Fruit fly (Drosophila melanogaster) S2 (cell line): ENCODE results near the gene CG5961.
"Not testable (repeated sequence)": the region's sequence is repeated elsewhere in the genome, so short reads cannot be mapped to it uniquely, and the experiment has no call there.

Experiments
- CG8478 ChIP-seq: fragments of >200 bp; optimal IDR thresholded peaks from 2 replicates; lab custom pipeline; 2018
- CTCF ChIP-seq, 2 experiments: fragments of >200 bp; optimal IDR thresholded peaks; 2 replicates each; lab custom pipeline; 2018

DNA sequence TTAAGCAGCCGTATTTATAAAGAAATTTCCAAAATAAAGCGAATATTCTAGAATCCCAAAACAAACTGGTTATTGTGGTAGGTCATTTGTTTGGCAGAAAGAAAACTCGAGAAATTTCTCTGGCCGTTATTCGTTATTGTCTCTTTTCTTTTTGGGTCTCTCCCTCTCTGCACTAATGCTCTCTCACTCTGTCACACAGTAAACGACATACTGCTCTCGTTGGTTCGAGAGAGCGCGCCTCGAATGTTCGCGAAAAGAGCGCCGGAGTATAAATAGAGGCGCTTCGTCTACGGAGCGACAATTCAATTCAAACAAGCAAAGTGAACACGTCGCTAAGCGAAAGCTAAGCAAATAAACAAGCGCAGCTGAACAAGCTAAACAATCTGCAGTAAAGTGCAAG, 42.1 kb upstream of the CG5961 start, which contains the start of gene Hsp70Bbb:
- not testable (repeated sequence) for TF ChIP-seq CG8478 (lab: Kevin White, UChicago); CTCF (optimal IDR thresholded peaks at IDR 0.05; lab: Kevin White, UChicago)
